Worm (Caenorhabditis elegans) whole organism, mixed stage, embryonic: ENCODE results near the gene F57B1.9.

Experiments
- lin-13 ChIP-seq: fragments of 150-350 bp; optimal IDR thresholded peaks from 2 replicates; lab custom pipeline; 2014; ENCODE audit warnings: missing biosample characterization, missing genetic modification characterization
- nhr-76 ChIP-seq: sonication (generic microtip); optimal IDR thresholded peaks from 2 replicates; lab custom pipeline; 2017; ENCODE audit warnings: missing biosample characterization, missing genetic modification characterization
- unc-62 ChIP-seq: fragments of 150-350 bp; optimal IDR thresholded peaks from 2 replicates; lab custom pipeline; 2014; ENCODE audit warnings: missing biosample characterization, missing genetic modification reagents, missing genetic modification characterization

DNA sequence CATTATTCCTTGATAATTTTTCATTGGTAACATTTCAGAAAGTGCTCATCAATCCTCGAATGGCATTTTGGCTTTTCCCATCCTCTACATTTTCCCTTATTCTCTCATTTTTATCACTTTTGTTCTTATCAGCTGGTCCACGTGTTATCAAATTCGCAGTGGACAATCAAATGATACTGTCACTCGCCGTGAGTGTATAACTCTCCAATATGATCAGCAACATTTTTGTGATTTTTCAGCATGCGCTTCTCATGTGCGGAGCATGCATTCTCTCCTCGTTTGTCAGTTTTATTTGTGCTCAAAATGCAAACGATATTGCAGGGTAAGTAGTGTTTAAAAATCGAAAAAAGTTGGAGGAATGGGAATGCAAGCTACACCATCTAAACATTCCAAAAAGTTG is 14.9 kb upstream of the F57B1.9 start:
- no peak for TF ChIP-seq unc-62 (GFP tag; lab: Kevin White, UChicago)
- no peak for TF ChIP-seq lin-13 (tag; lab: Kevin White, UChicago)
- no peak for TF ChIP-seq nhr-76
